Worm (Caenorhabditis elegans) whole organism, early embryonic: Measurements from ENCODE around the gene gpx-3.

ENCODE experiments used
- B0310.2 ChIP-seq: sonication (generic microtip); optimal IDR thresholded peaks from 2 replicates; lab custom pipeline; 2016; ENCODE audit warnings: mild to moderate bottlenecking, missing genetic modification characterization, missing compliant biosample characterization
- F13C5.2 ChIP-seq: sonication (generic microtip); optimal IDR thresholded peaks from 2 replicates; lab custom pipeline; 2017; ENCODE audit warnings: mild to moderate bottlenecking, missing genetic modification characterization, inconsistent platforms, missing compliant biosample characterization
- aly-1 ChIP-seq: sonication (generic microtip); optimal IDR thresholded peaks from 2 replicates; lab custom pipeline; 2016; ENCODE audit warnings: missing genetic modification characterization, missing compliant biosample characterization
- ama-1 ChIP-seq: fragments of 150-350 bp; optimal IDR thresholded peaks from 2 replicates; lab custom pipeline; 2014
- ceh-13 ChIP-seq: fragments of 200-800 bp; sonication (Bioruptor generic); optimal IDR thresholded peaks from 2 replicates; lab custom pipeline; 2018; ENCODE audit warnings: mild to moderate bottlenecking, missing genetic modification characterization, missing compliant biosample characterization
- ceh-36 ChIP-seq: sonication (generic microtip); optimal IDR thresholded peaks from 2 replicates; lab custom pipeline; 2016; ENCODE audit warnings: missing genetic modification characterization, inconsistent platforms, missing compliant biosample characterization
- ets-7 ChIP-seq: sonication (generic microtip); optimal IDR thresholded peaks from 2 replicates; lab custom pipeline; 2016; ENCODE audit warnings: missing genotype, missing genetic modification characterization, missing compliant biosample characterization
- flt-1 ChIP-seq: fragments of 200-800 bp; sonication (Bioruptor generic); IDR thresholded peaks from 2 replicates; pipeline ENCODE4 v1.3.6; 2022; ENCODE audit warnings: missing genetic modification characterization, missing compliant biosample characterization
- hmbx-1 ChIP-seq: sonication (generic microtip); optimal IDR thresholded peaks from 2 replicates; lab custom pipeline; 2016; ENCODE audit warnings: mild to moderate bottlenecking, missing genetic modification characterization, missing compliant biosample characterization
- hmg-4 ChIP-seq: fragments of 200-800 bp; sonication (Bioruptor generic); optimal IDR thresholded peaks from 2 replicates; lab custom pipeline; 2018; ENCODE audit warnings: mild to moderate bottlenecking, missing genetic modification characterization, missing compliant biosample characterization
- hnd-1 ChIP-seq: sonication (generic microtip); optimal IDR thresholded peaks from 2 replicates; lab custom pipeline; 2016; ENCODE audit warnings: missing genetic modification characterization, missing compliant biosample characterization
- pes-1 ChIP-seq: fragments of 200-800 bp; sonication (Bioruptor generic); IDR thresholded peaks from 2 replicates; pipeline ENCODE4 v1.3.6; 2022; ENCODE audit warnings: missing genetic modification reagents, missing genetic modification characterization, missing compliant biosample characterization
- scrt-1 ChIP-seq: fragments of 200-800 bp; sonication (Bioruptor generic); IDR thresholded peaks from 2 replicates; pipeline ENCODE4 v1.3.6; 2022; ENCODE audit warnings: missing genetic modification characterization, missing compliant biosample characterization
- sea-1 ChIP-seq: fragments of 200-800 bp; sonication (Bioruptor generic); conservative IDR thresholded peaks from 2 replicates; pipeline ENCODE4 v1.3.6; 2022; ENCODE audit warnings: missing genetic modification characterization, missing compliant biosample characterization
- tbx-11 ChIP-seq: fragments of 200-800 bp; sonication (Bioruptor generic); IDR thresholded peaks from 2 replicates; pipeline ENCODE4 v1.3.6; 2022; ENCODE audit warnings: missing genetic modification characterization, missing compliant biosample characterization
- tbx-37 ChIP-seq: fragments of 200-800 bp; sonication (Bioruptor generic); conservative IDR thresholded peaks from 2 replicates; pipeline ENCODE4 v1.3.6; 2022; ENCODE audit warnings: missing genetic modification reagents, missing genetic modification characterization, missing compliant biosample characterization
- tra-4 ChIP-seq: sonication (generic microtip); optimal IDR thresholded peaks from 2 replicates; lab custom pipeline; 2017; ENCODE audit warnings: missing genetic modification characterization, missing compliant biosample characterization

gpx-3 gene

DNA sequence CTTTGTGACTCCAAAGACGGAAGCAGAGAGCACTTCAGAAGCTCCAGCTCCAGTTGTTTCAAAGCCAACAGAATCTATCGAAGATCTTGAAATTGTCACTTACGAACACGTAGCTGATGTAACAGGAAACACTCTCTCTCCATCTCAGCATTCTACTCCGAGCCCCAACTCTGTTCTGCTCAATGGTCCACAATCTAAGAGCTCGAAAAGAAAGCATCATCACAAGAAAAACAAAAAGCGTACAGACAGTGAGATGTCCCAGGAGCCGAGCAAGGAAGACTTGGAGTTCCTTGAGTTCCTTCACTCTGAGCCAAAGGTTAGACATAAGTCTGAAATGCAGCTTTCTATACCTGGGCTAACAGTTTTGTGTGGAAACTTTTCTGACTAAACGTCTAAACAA is 31.7 kb upstream of the gpx-3 start:
- TF ChIP-seq hmbx-1 = no peak
- no peak for TF ChIP-seq scrt-1 (GFP tag; lab: Robert Waterston, UW)
- no peak for TF ChIP-seq ama-1
- no peak for TF ChIP-seq ceh-13 (GFP tag; lab: Kevin White, UChicago)
- no peak for TF ChIP-seq ceh-36 (tag; lab: Kevin White, UChicago)
- no peak for TF ChIP-seq tra-4 (tag; lab: Kevin White, UChicago)
- TF ChIP-seq F13C5.2 = no peak
- no peak for TF ChIP-seq sea-1 (GFP tag; lab: Robert Waterston, UW)
- no peak for TF ChIP-seq B0310.2 (tag; lab: Kevin White, UChicago)
- TF ChIP-seq hnd-1 (tag; lab: Kevin White, UChicago) = no peak
- TF ChIP-seq ets-7 (tag; lab: Kevin White, UChicago) = no peak
- TF ChIP-seq pes-1 (GFP tag; lab: Robert Waterston, UW) = no peak
- TF ChIP-seq tbx-11 (GFP tag; lab: Robert Waterston, UW) = no peak

DNA sequence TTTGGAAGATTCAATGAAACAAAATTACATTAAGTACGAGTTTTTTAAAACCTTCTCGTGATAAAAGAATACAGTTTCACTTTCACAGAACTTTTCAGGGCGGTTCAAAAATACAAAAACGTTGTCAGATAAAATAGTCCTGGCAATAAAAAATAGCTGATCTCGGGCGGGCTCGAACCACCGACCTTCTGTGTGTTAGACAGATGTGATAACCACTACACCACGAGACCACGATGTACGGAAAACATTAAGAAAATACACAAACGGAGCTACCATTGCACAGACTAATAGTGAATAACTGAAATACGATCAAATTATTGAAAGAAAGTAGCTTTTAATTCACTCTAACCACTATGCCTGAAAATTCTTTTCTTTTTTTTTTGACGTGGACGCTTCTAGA is 26.8 kb upstream of the gpx-3 start:
- no peak for TF ChIP-seq hmg-4 (GFP tag; lab: Kevin White, UChicago)
- TF ChIP-seq sea-1 (GFP tag; lab: Robert Waterston, UW) = 0 out of 2 replicates have a peak, but pooled peaks have one; percentile 23
- peak; percentile 70 for TF ChIP-seq pes-1 (GFP tag; lab: Robert Waterston, UW)

DNA sequence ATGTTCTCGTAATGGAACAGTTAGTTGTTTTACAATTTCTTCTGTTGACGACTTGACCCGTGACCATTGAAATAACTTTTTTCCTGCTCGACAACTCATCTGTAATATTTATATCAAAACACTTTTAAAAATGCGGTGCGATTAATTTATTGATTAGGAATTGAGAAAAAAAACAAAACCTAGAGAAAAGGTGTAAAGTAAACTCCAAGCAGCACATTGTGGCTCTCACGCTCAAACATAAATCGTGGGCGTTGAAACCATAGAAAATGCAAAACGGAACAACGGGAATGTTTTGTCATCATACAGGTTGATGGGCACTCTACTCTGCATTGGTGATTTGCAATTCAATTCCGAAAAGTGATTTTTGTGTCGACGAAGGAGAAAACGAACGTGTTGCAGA is 21.9 kb upstream of the gpx-3 start, which contains the start of gene moc-5:
Gene moc-5 (minus strand): TSS at position 101 of the 400 bp plus-strand sequence.
- TF ChIP-seq aly-1 (tag; lab: Kevin White, UChicago) = no peak

DNA sequence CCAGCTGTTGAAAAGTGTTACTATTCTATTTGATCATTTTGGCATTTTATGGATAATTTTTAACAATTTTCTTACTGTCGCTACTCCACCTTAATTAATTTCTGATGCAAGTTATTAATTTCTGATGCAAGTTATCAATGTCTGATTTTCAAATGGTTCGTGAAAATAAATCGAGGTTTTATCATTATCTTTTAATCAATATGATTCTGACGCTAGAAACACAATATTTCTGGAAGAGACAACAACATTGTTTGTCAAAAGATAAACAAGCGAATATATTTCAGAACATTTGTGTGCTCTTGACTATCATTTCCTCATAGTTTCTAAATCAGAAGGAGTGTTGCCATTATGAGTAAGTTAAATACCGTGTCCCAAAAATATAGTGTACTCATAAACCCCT is 21.3 kb upstream of the gpx-3 start, which contains the start of gene F49E2.2:
Gene F49E2.2 (plus strand): TSS at position 301 of the 400 bp plus-strand sequence.
- TF ChIP-seq hmbx-1 (no peak), tbx-37 (no peak), ceh-36 (tag; lab: Kevin White, UChicago) (no peak), hmg-4 (GFP tag; lab: Kevin White, UChicago) (no peak), sea-1 (GFP tag; lab: Robert Waterston, UW) (no peak), F13C5.2 (no peak)

DNA sequence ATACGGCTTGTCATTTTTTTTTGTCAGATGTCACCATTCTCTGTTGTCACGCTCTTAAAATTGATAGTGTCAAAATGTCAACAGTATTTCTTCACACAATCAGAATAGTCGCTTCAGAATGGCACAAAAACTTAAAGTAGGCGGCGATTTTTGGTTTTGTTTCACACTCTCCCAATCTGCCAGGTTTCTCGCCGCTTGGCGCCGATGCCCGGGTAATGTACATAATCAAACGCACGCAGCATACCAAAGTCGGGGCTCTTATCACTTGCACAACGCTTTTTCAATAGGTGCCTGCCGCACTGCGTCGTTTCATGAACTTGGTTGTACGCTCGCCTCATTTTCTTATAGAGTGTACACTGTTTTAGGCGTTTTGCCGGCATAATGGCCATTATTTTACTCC is 19.2 kb upstream of the gpx-3 start:
- TF ChIP-seq hmbx-1 = no peak
- no peak for TF ChIP-seq hnd-1 (tag; lab: Kevin White, UChicago)
- no peak for TF ChIP-seq tbx-11 (GFP tag; lab: Robert Waterston, UW)
- TF ChIP-seq ceh-36 (tag; lab: Kevin White, UChicago) = no peak
- no peak for TF ChIP-seq tra-4 (tag; lab: Kevin White, UChicago)
- no peak for TF ChIP-seq pes-1 (GFP tag; lab: Robert Waterston, UW)
- TF ChIP-seq aly-1 (tag; lab: Kevin White, UChicago) = no peak
- no peak for TF ChIP-seq F13C5.2

DNA sequence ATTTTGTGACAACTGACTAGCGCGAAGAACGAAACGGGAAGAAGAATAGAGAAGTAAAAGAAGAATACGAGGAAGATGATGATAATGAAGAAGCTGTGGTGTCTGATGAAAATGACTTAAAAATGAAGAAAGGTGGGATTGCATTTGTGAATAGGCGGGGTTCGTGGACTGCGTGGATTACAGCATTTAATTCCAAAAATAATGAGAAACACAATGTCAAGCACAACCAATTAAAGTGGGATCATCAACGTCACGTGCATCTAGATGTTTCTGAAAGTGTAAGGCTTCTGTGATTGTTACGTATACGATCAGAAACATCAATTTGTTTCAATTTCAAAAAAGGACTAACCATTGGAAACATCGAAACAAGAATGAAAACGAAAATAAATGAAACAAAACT is 10.8 kb upstream of the gpx-3 start, which contains the start of gene glb-17:
Gene glb-17 (minus strand): TSS at position 101 of the 400 bp plus-strand sequence.
- TF ChIP-seq tbx-37 = no peak
- no peak for TF ChIP-seq aly-1 (tag; lab: Kevin White, UChicago)
- TF ChIP-seq hmbx-1 = no peak
- no peak for TF ChIP-seq flt-1 (GFP tag; lab: Robert Waterston, UW)

DNA sequence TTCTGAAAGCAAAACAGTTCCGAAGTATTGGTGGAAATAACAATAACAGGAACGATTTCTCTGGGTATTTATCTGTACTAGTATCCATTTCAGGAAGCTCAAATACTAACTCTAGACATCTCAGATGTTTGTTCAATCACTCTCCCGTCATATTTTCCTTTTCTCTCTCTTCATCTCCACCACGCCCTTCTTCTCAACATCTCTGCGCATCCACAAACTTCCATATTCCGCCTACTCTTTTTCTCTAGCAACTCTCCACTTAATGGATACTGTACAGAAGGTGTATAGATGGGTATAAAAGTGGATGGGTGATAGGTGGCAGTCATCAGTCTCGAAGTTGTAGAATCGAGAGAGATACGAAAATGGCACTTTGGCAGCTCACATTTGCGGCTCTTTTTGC is 3.4 kb upstream of the gpx-3 start, which contains the start of gene gpx-5:
Gene gpx-5 (plus strand): TSS at position 336 of the 400 bp plus-strand sequence.
- TF ChIP-seq hnd-1 (tag; lab: Kevin White, UChicago) (no peak), sea-1 (GFP tag; lab: Robert Waterston, UW) (no peak), tbx-11 (GFP tag; lab: Robert Waterston, UW) (no peak), aly-1 (tag; lab: Kevin White, UChicago) (no peak), hmbx-1 (no peak), pes-1 (GFP tag; lab: Robert Waterston, UW) (no peak)

DNA sequence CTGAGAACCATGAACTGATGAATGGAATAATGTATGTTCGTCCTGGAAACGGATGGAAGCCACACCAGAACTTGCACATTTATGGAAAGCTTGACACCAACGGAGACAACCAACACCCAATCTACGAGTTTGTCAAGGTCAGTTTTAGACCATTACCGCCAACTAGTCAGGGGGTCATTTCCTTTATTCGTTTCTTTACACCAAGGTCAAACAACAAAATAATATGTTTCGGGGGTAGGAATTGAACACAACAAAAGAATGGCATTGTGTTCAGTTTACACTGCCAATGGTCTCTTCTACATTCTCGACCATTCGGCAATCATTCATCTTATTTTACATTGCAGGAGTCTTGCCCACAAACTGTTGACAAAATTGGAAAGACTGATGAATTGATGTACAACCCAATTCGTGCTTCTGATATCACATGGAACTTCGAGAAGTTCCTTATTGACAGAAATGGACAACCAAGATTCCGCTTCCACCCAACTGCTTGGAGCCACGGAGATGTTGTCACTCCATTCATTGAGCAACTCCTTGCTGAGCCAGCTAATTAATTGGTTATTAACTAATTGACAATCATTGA is 2.1 kb upstream of the gpx-3 start:
- TF ChIP-seq tra-4 (tag; lab: Kevin White, UChicago) = no peak
- TF ChIP-seq pes-1 (GFP tag; lab: Robert Waterston, UW) = no peak
- no peak for TF ChIP-seq tbx-37
- no peak for TF ChIP-seq B0310.2 (tag; lab: Kevin White, UChicago)
- no peak for TF ChIP-seq ama-1

DNA sequence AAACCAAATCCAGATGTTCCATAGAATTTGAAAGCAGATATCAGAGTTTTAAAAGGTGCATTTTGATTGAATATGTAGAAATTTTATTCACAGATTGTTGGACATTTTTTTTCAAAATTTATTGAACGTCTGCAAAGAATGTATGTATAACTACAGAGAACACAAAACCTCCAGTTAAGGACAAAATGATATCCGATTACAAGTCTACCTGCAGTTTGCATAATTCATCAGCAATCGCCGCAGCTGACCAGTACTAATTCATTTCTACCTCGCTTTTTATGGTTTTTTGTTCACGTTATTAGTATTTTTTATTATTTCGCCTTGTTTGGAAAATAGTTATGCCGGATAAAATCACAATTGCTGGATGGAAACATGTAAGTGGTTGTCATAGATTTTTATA is 1.4 kb downstream of the gpx-3 start, which contains the start of gene del-8:
Gene del-8 (plus strand): TSS at position 301 of the 400 bp plus-strand sequence.
- TF ChIP-seq hnd-1 (tag; lab: Kevin White, UChicago) = no peak
- TF ChIP-seq tbx-37 = no peak
- no peak for TF ChIP-seq ceh-36 (tag; lab: Kevin White, UChicago)
- TF ChIP-seq tbx-11 (GFP tag; lab: Robert Waterston, UW) = no peak
- no peak for TF ChIP-seq B0310.2 (tag; lab: Kevin White, UChicago)
- no peak for TF ChIP-seq flt-1 (GFP tag; lab: Robert Waterston, UW)
- no peak for TF ChIP-seq hmbx-1
- no peak for TF ChIP-seq aly-1 (tag; lab: Kevin White, UChicago)
- no peak for TF ChIP-seq sea-1 (GFP tag; lab: Robert Waterston, UW)
- TF ChIP-seq pes-1 (GFP tag; lab: Robert Waterston, UW) = no peak
- TF ChIP-seq tra-4 (tag; lab: Kevin White, UChicago) = no peak
